Worm (Caenorhabditis elegans) whole organism, L4 larva: Measurements from ENCODE around the gene srh-216.

ENCODE experiments used
- F49E8.2 ChIP-seq: sonication (generic microtip); optimal IDR thresholded peaks from 2 replicates; lab custom pipeline; 2016; ENCODE audit warnings: missing compliant biosample characterization, mild to moderate bottlenecking, missing genetic modification characterization, borderline replicate concordance
- ceh-82 ChIP-seq: sonication (generic microtip); optimal IDR thresholded peaks from 2 replicates; lab custom pipeline; 2017; ENCODE audit warnings: missing biosample characterization, missing genetic modification characterization
- daf-16 ChIP-seq, 3 experiments: sonication (generic microtip); optimal IDR thresholded peaks; 2 replicates each; lab custom pipeline; 2016 to 2017; ENCODE audit warnings: missing genetic modification characterization in 3 of 3, missing genetic modification reagents in 3 of 3, mild to moderate bottlenecking in 2 of 3, missing compliant biosample characterization in 2 of 3, missing biosample characterization in 1 of 3, moderate library complexity in 1 of 3
- dmd-9 ChIP-seq: fragments of 200-800 bp; sonication (Bioruptor generic); IDR thresholded peaks from 2 replicates; pipeline ENCODE4 v1.3.6; 2022; ENCODE audit warnings: missing genetic modification reagents, missing genetic modification characterization, missing compliant biosample characterization
- fkh-10 ChIP-seq: fragments of 150-350 bp; optimal IDR thresholded peaks from 2 replicates; lab custom pipeline; 2014; ENCODE audit warnings: missing biosample characterization, missing genetic modification reagents, missing genetic modification characterization
- jun-1 ChIP-seq: fragments of 150-350 bp; optimal IDR thresholded peaks from 2 replicates; lab custom pipeline; 2014; ENCODE audit warnings: missing biosample characterization, missing genetic modification reagents, missing genetic modification characterization
- lin-1 ChIP-seq: fragments of 200-800 bp; sonication (Bioruptor generic); IDR thresholded peaks from 2 replicates; pipeline ENCODE4 v1.3.6; 2022; ENCODE audit warnings: missing genetic modification reagents, missing genetic modification characterization, missing compliant biosample characterization
- lin-13 ChIP-seq: fragments of 150-350 bp; optimal IDR thresholded peaks from 2 replicates; lab custom pipeline; 2014; ENCODE audit warnings: missing biosample characterization, missing genetic modification reagents, missing genetic modification characterization
- mxl-3 ChIP-seq: fragments of 200-800 bp; sonication (Bioruptor generic); optimal IDR thresholded peaks from 2 replicates; lab custom pipeline; 2018; ENCODE audit warnings: mild to moderate bottlenecking, missing genetic modification characterization, missing compliant biosample characterization
- nhr-10 ChIP-seq: fragments of 150-350 bp; optimal IDR thresholded peaks from 2 replicates; lab custom pipeline; 2014; ENCODE audit warnings: missing biosample characterization, missing genetic modification characterization
- pha-4 ChIP-seq, 2 experiments: fragments of 150-350 bp in 1 of 2; fragments of 200-800 bp in 1 of 2; sonication (Bioruptor generic) in 1 of 2; IDR thresholded peaks in 1 of 2; optimal IDR thresholded peaks in 1 of 2; 2 replicates each; pipeline versions ENCODE4 v1.3.6 to Lab custom; 2014 to 2022; ENCODE audit warnings: missing genetic modification characterization in 2 of 2, missing genetic modification reagents in 2 of 2, missing biosample characterization in 1 of 2, missing compliant biosample characterization in 1 of 2
- skn-1 ChIP-seq: fragments of 150-350 bp; optimal IDR thresholded peaks from 2 replicates; lab custom pipeline; 2014; ENCODE audit warnings: missing biosample characterization, missing genetic modification characterization

DNA sequence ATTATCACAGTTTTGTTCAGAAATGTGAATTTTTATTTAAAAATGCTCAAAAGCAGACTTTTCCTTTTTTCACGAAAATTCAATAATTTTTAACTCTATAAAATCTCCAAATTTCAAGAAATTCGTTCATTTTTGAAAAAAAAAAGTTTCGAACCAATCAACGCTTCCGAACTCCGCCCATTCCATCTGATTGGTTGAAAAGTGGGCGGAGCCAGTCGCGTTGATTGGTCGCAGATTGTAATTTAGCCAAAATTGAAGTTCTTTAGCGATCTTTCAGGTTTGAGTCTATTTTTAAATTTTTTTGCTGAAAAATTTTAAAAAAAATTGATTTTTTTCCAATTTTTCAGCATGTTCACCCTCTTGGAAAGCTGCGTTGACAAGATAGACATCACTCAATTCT lies 15.0 kb downstream of the srh-216 start:
- TF ChIP-seq skn-1 (no peak), mxl-3 (GFP tag; lab: Kevin White, UChicago) (no peak), daf-16 (GFP tag; optimal IDR thresholded peaks at IDR 0.05; lab: Kevin White, UChicago) (no peak), daf-16 (tag; optimal IDR thresholded peaks at IDR 0.05; lab: Kevin White, UChicago) (no peak), jun-1 (tag; lab: Kevin White, UChicago) (no peak), lin-1 (GFP tag; lab: Robert Waterston, UW) (no peak), F49E8.2 (tag; lab: Kevin White, UChicago) (no peak), fkh-10 (GFP tag; lab: Kevin White, UChicago) (no peak), nhr-10 (tag; lab: Kevin White, UChicago) (no peak), dmd-9 (GFP tag; lab: Robert Waterston, UW) (no peak), lin-13 (GFP tag; lab: Kevin White, UChicago) (no peak), ceh-82 (tag; lab: Kevin White, UChicago) (no peak), pha-4 (GFP tag; IDR thresholded peaks at IDR 0.05; lab: Robert Waterston, UW) (no peak), pha-4 (tag; optimal IDR thresholded peaks at IDR 0.05; lab: Kevin White, UChicago) (no peak)
